Fruit fly (Drosophila melanogaster): ENCODE data around the gene CG13362.
A peak's percentile ranks its signal among the peaks of the same experiment; 100 is the strongest.

Gene CG13362

DNA sequence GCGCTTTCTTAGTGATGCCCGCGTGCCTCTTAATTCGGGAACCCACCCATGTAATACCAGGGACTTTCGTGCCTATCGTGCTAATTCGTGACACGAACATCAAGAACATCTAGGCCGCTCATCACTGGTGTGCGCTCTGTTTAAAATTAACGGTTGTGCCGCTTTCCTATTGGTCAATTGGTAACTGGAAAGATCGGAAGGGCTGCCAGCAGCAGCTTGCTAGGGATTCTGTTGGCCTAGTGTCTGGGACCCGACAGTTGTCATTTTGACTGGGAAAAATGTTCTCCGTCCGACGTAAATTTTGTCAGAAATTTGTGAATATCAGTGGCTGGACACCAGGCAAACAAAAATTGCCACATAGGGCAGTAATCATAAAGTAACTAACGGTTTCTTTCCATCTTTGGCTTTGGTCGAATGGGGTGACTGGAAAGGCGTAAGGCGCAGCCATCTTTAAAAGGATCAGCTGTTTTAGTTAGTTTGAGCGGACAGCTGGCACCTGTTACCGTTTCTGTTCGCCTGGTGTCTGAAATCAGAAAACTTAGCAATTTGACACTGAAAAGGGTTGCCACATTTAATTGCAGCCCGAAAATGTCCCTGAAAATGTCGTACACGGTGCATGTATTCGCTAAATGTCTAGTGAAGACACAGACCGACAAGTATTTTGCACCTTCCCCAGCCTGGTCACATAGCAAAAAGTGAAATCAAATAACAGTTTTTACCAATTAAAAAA, 8.0 kb upstream of the CG13362 start, which contains the start of gene CG5273 (continued):
- TF ChIP-seq pros (GFP tag; optimal IDR thresholded peaks at IDR 0.05) (peak; percentile 98), ewg (GFP tag; optimal IDR thresholded peaks at IDR 0.05) (no peak), D19B (GFP tag; optimal IDR thresholded peaks at IDR 0.05) (no peak), CG8765 (GFP tag; IDR thresholded peaks at IDR 0.05) (no peak), Atf6 (GFP tag; IDR thresholded peaks at IDR 0.05) (no peak), CG6175 (GFP tag; IDR thresholded peaks at IDR 0.05) (no peak), emc (GFP tag; optimal IDR thresholded peaks at IDR 0.05) (no peak), CG14710 (tag; optimal IDR thresholded peaks at IDR 0.05) (peak; percentile 99), sima (GFP tag; optimal IDR thresholded peaks at IDR 0.05) (no peak), pnt (GFP tag; optimal IDR thresholded peaks at IDR 0.05) (no peak), Sry-δ (GFP tag; optimal IDR thresholded peaks at IDR 0.05) (peak; percentile 39), CG6254 (GFP tag; optimal IDR thresholded peaks at IDR 0.05) (peak; percentile 60), Six4 (GFP tag; optimal IDR thresholded peaks at IDR 0.05) (peak; percentile 52), croc (GFP tag; conservative IDR thresholded peaks at IDR 0.05) (no peak), Mes4 (GFP tag; optimal IDR thresholded peaks at IDR 0.05) (no peak), CG16863 (GFP tag; optimal IDR thresholded peaks at IDR 0.05) (no peak), gcm2 (GFP tag; optimal IDR thresholded peaks at IDR 0.05) (no peak), tup (GFP tag; optimal IDR thresholded peaks at IDR 0.05) (no peak), Camta (GFP tag; optimal IDR thresholded peaks at IDR 0.05) (no peak), CG15696 (tag; optimal IDR thresholded peaks at IDR 0.05) (peak; percentile 14), da (GFP tag; optimal IDR thresholded peaks at IDR 0.05) (no peak), CG8281 (tag; optimal IDR thresholded peaks at IDR 0.05) (no peak), Poxn (GFP tag; IDR thresholded peaks at IDR 0.05) (no peak), CG1647 (GFP tag; optimal IDR thresholded peaks at IDR 0.05) (no peak), bbx (GFP tag; IDR thresholded peaks at IDR 0.05; ENCODE audit: partially characterized antibody) (peak; percentile 97), Hr39 (optimal IDR thresholded peaks at IDR 0.05) (no peak), CG1792 (GFP tag; optimal IDR thresholded peaks at IDR 0.05) (no peak), Hr78 (GFP tag; optimal IDR thresholded peaks at IDR 0.05) (no peak), scrt (GFP tag; optimal IDR thresholded peaks at IDR 0.05) (peak; percentile 42), gsb-n (tag; optimal IDR thresholded peaks at IDR 0.05) (peak; percentile 25), esg (GFP tag; conservative IDR thresholded peaks at IDR 0.05) (no peak), fd96Cb (tag; optimal IDR thresholded peaks at IDR 0.05) (no peak), CG17385 (GFP tag; optimal IDR thresholded peaks at IDR 0.05) (no peak), CG2875 (GFP tag; optimal IDR thresholded peaks at IDR 0.05) (no peak), CG4707 (GFP tag; optimal IDR thresholded peaks at IDR 0.05) (no peak), CG2120 (GFP tag; optimal IDR thresholded peaks at IDR 0.05) (peak; percentile 36), Ets65A (GFP tag) (peak; percentile 28), Sox100B (GFP tag; optimal IDR thresholded peaks at IDR 0.05) (no peak), Neu2 (GFP tag; optimal IDR thresholded peaks at IDR 0.05; ENCODE audit: borderline replicate concordance) (no peak), Hand (GFP tag; optimal IDR thresholded peaks at IDR 0.05) (no peak), fd3F (GFP tag; optimal IDR thresholded peaks at IDR 0.05) (no peak), CG42726 (GFP tag; IDR thresholded peaks at IDR 0.05; ENCODE audit: partially characterized antibody) (peak; percentile 85), Atf3 (GFP tag; optimal IDR thresholded peaks at IDR 0.05) (no peak), CG1024 (GFP tag; IDR thresholded peaks at IDR 0.05) (no peak), sqz (GFP tag; optimal IDR thresholded peaks at IDR 0.05) (no peak), CG18011 (GFP tag; optimal IDR thresholded peaks at IDR 0.05) (peak; percentile 4), CG4328 (GFP tag; optimal IDR thresholded peaks at IDR 0.05) (peak; percentile 23), toy (GFP tag; IDR thresholded peaks at IDR 0.05) (no peak), gfzf (GFP tag; optimal IDR thresholded peaks at IDR 0.05) (peak; percentile 98), CG8388 (GFP tag; optimal IDR thresholded peaks at IDR 0.05) (no peak)
